Fruit fly (Drosophila melanogaster) whole organism, embryonic: Measurements from ENCODE around the gene Atx-1.

Experiments
- CG11560 ChIP-seq: fragments of 200-800 bp; sonication (Bioruptor generic); IDR thresholded peaks from 3 replicates; pipeline ENCODE4 v1.3.6; 2022; ENCODE audit warnings: missing biosample characterization, missing genetic modification characterization
- CG12391 ChIP-seq: fragments of 200-800 bp; sonication (Bioruptor generic); optimal IDR thresholded peaks from 3 replicates; lab custom pipeline; 2018; ENCODE audit warnings: missing biosample characterization, mild to moderate bottlenecking, missing genetic modification characterization, moderate library complexity
- CG17829 ChIP-seq: fragments of 200-800 bp; optimal IDR thresholded peaks from 2 replicates; lab custom pipeline; 2019; ENCODE audit warnings: missing biosample characterization, mild to moderate bottlenecking, missing genetic modification characterization, moderate library complexity
- CG30403 ChIP-seq: fragments of 200-800 bp; sonication (Bioruptor generic); optimal IDR thresholded peaks from 3 replicates; lab custom pipeline; 2016; ENCODE audit warnings: missing biosample characterization, missing genetic modification characterization
- Camta ChIP-seq: fragments of 200-800 bp; sonication (Bioruptor generic); optimal IDR thresholded peaks from 2 replicates; lab custom pipeline; 2016; ENCODE audit warnings: missing biosample characterization, missing genetic modification characterization
- HLH3B ChIP-seq: fragments of 200-800 bp; sonication (Bioruptor generic); IDR thresholded peaks from 2 replicates; pipeline ENCODE4 v1.3.6; 2022; ENCODE audit warnings: missing biosample characterization, missing genetic modification characterization
- cwo ChIP-seq: fragments of 200-800 bp; sonication (Bioruptor generic); optimal IDR thresholded peaks from 3 replicates; lab custom pipeline; 2017; ENCODE audit warnings: missing biosample characterization, missing genetic modification characterization, mild to moderate bottlenecking, moderate library complexity, missing genetic modification reagents
- h ChIP-seq: fragments of >200 bp; optimal IDR thresholded peaks from 2 replicates; lab custom pipeline; 2017
- oc ChIP-seq: fragments of 200-800 bp; sonication (Bioruptor generic); optimal IDR thresholded peaks from 2 replicates; lab custom pipeline; 2018; ENCODE audit warnings: missing biosample characterization, mild to moderate bottlenecking, missing genetic modification characterization, moderate library complexity
- toy ChIP-seq: fragments of 200-800 bp; sonication (Bioruptor generic); IDR thresholded peaks from 2 replicates; pipeline ENCODE4 v1.3.6; 2022; ENCODE audit warnings: missing biosample characterization, missing genetic modification characterization

dm6 chrX:6800726-6801296 is 22.2 kb upstream of the Atx-1 start:
- peak; percentile 65 for TF ChIP-seq cwo (GFP tag; lab: Kevin White, UChicago)
- TF ChIP-seq HLH3B (GFP tag; lab: Robert Waterston, UW) = peak; percentile 23; the same call in 1 of the 2 replicates
- peak; percentile 54 for TF ChIP-seq oc (tag; lab: Kevin White, UChicago)
- TF ChIP-seq CG17829 = no peak
- TF ChIP-seq toy = no peak
- TF ChIP-seq CG12391 (tag; lab: Kevin White, UChicago) = peak; percentile 62
- TF ChIP-seq CG11560 (tag; lab: Robert Waterston, UW) = no peak
- TF ChIP-seq CG30403 (GFP tag; lab: Kevin White, UChicago) = peak; percentile 33
- TF ChIP-seq Camta (GFP tag; lab: Kevin White, UChicago) = no peak
- TF ChIP-seq h = no peak
